Fruit fly (Drosophila melanogaster): ENCODE measurements around the gene Pop1.

Gene Pop1

dm6 chrX:5621893-5622803 lies at the start of gene Pop1, which contains the start of gene Mlc-c:
TSS of gene Pop1 (plus strand) at chrX:5622648.
TSS of gene Mlc-c (minus strand) at chrX:5622539.
- TF ChIP-seq pad (GFP tag; optimal IDR thresholded peaks at IDR 0.05): no peak
- TF ChIP-seq CG11617 (GFP tag; optimal IDR thresholded peaks at IDR 0.05): peak; percentile 6
- peak; percentile 64 for TF ChIP-seq tj (GFP tag; optimal IDR thresholded peaks at IDR 0.05)
- no peak for TF ChIP-seq Hr96 (GFP tag; optimal IDR thresholded peaks at IDR 0.05)
- TF ChIP-seq CG7045 (GFP tag; optimal IDR thresholded peaks at IDR 0.05): no peak
- TF ChIP-seq CG5204 (GFP tag; optimal IDR thresholded peaks at IDR 0.05): no peak
- peak; percentile 25 for TF ChIP-seq bab1 (GFP tag; optimal IDR thresholded peaks at IDR 0.05)
- TF ChIP-seq CG1620 (GFP tag; optimal IDR thresholded peaks at IDR 0.05): no peak
- peak; percentile 93 for TF ChIP-seq Mnt (GFP tag; optimal IDR thresholded peaks at IDR 0.05)
- peak; percentile 27 for TF ChIP-seq cic (GFP tag; optimal IDR thresholded peaks at IDR 0.05)
- TF ChIP-seq kay (GFP tag; ENCODE audit: borderline replicate concordance): peak; percentile 97

dm6 chrX:5579484-5579883 lies 43.0 kb upstream of the Pop1 start:
- TF ChIP-seq pad (GFP tag; optimal IDR thresholded peaks at IDR 0.05) (peak; percentile 17), toe (GFP tag; optimal IDR thresholded peaks at IDR 0.05) (no peak)

- TF ChIP-seq CG1620 (GFP tag; optimal IDR thresholded peaks at IDR 0.05) (no peak), pad (GFP tag; optimal IDR thresholded peaks at IDR 0.05) (no peak), cic (GFP tag; optimal IDR thresholded peaks at IDR 0.05) (no peak)
These were observed 35.4 kb upstream of the Pop1 start for dm6 chrX:5587023-5587422.

dm6 chrX:5588454-5588853 lies 34.0 kb upstream of the Pop1 start:
- TF ChIP-seq CG7101 (tag; optimal IDR thresholded peaks at IDR 0.05) (no peak), kay (GFP tag; ENCODE audit: borderline replicate concordance) (peak; percentile 21)

- TF ChIP-seq CG7045 (GFP tag; optimal IDR thresholded peaks at IDR 0.05) (no peak), bab1 (GFP tag; optimal IDR thresholded peaks at IDR 0.05) (no peak), CG12768 (GFP tag; optimal IDR thresholded peaks at IDR 0.05) (no peak)
These were observed 32.5 kb upstream of the Pop1 start for dm6 chrX:5589990-5590389.

dm6 chrX:5593868-5594267 lies 28.6 kb upstream of the Pop1 start, which contains the start of gene Vsx1:
TSS of gene Vsx1 (plus strand) at chrX:5594255.
- TF ChIP-seq Crg-1 (GFP tag; optimal IDR thresholded peaks at IDR 0.05) (no peak), kay (GFP tag; ENCODE audit: borderline replicate concordance) (no peak), cnc (optimal IDR thresholded peaks at IDR 0.05) (no peak), CG11617 (GFP tag; optimal IDR thresholded peaks at IDR 0.05) (no peak), tj (GFP tag; optimal IDR thresholded peaks at IDR 0.05) (no peak), CG5204 (GFP tag; optimal IDR thresholded peaks at IDR 0.05) (no peak), pad (GFP tag; optimal IDR thresholded peaks at IDR 0.05) (peak; percentile 96)

dm6 chrX:5596554-5596953 lies 25.9 kb upstream of the Pop1 start:
- TF ChIP-seq Crg-1 (GFP tag; optimal IDR thresholded peaks at IDR 0.05): no peak
- no peak for TF ChIP-seq CG14711 (tag; optimal IDR thresholded peaks at IDR 0.05)
- no peak for TF ChIP-seq CG1620 (GFP tag; optimal IDR thresholded peaks at IDR 0.05)
- TF ChIP-seq ovo (GFP tag; optimal IDR thresholded peaks at IDR 0.05): no peak
- TF ChIP-seq Mnt (GFP tag; optimal IDR thresholded peaks at IDR 0.05): no peak
- TF ChIP-seq tj (GFP tag; optimal IDR thresholded peaks at IDR 0.05): no peak
- no peak for TF ChIP-seq Clk (GFP tag; optimal IDR thresholded peaks at IDR 0.05)
- no peak for TF ChIP-seq CG11617 (GFP tag; optimal IDR thresholded peaks at IDR 0.05)
- TF ChIP-seq CG7101 (tag; optimal IDR thresholded peaks at IDR 0.05): no peak
- no peak for TF ChIP-seq toe (GFP tag; optimal IDR thresholded peaks at IDR 0.05)
- TF ChIP-seq bab1 (GFP tag; optimal IDR thresholded peaks at IDR 0.05): no peak
- no peak for TF ChIP-seq Hr96 (GFP tag; optimal IDR thresholded peaks at IDR 0.05)
- no peak for TF ChIP-seq cnc (optimal IDR thresholded peaks at IDR 0.05)
- no peak for TF ChIP-seq CG7045 (GFP tag; optimal IDR thresholded peaks at IDR 0.05)
- TF ChIP-seq CG33017 (tag; optimal IDR thresholded peaks at IDR 0.05): no peak
- TF ChIP-seq CG5204 (GFP tag; optimal IDR thresholded peaks at IDR 0.05): no peak

dm6 chrX:5602308-5602707 lies 20.1 kb upstream of the Pop1 start:
- no peak for TF ChIP-seq bab1 (GFP tag; optimal IDR thresholded peaks at IDR 0.05)
- TF ChIP-seq pad (GFP tag; optimal IDR thresholded peaks at IDR 0.05): no peak
- TF ChIP-seq toe (GFP tag; optimal IDR thresholded peaks at IDR 0.05): no peak
- no peak for TF ChIP-seq CG7101 (tag; optimal IDR thresholded peaks at IDR 0.05)
- TF ChIP-seq ovo (GFP tag; optimal IDR thresholded peaks at IDR 0.05): no peak
- no peak for TF ChIP-seq CG14711 (tag; optimal IDR thresholded peaks at IDR 0.05)
- no peak for TF ChIP-seq CG7045 (GFP tag; optimal IDR thresholded peaks at IDR 0.05)
- no peak for TF ChIP-seq cnc (optimal IDR thresholded peaks at IDR 0.05)
- TF ChIP-seq tj (GFP tag; optimal IDR thresholded peaks at IDR 0.05): no peak
- TF ChIP-seq kay (GFP tag; ENCODE audit: borderline replicate concordance): no peak
- TF ChIP-seq CG12768 (GFP tag; optimal IDR thresholded peaks at IDR 0.05): no peak
- no peak for TF ChIP-seq CG5204 (GFP tag; optimal IDR thresholded peaks at IDR 0.05)
- TF ChIP-seq Hr96 (GFP tag; optimal IDR thresholded peaks at IDR 0.05): no peak
- TF ChIP-seq cic (GFP tag; optimal IDR thresholded peaks at IDR 0.05): no peak
- no peak for TF ChIP-seq CG11617 (GFP tag; optimal IDR thresholded peaks at IDR 0.05)
- no peak for TF ChIP-seq CG1620 (GFP tag; optimal IDR thresholded peaks at IDR 0.05)
- TF ChIP-seq Mnt (GFP tag; optimal IDR thresholded peaks at IDR 0.05): no peak
- TF ChIP-seq Crg-1 (GFP tag; optimal IDR thresholded peaks at IDR 0.05): no peak
- no peak for TF ChIP-seq CG33017 (tag; optimal IDR thresholded peaks at IDR 0.05)
